Fruit fly (Drosophila melanogaster): ENCODE measurements around the gene CG9213.
A peak's percentile ranks its signal among the peaks of the same experiment; 100 is the strongest.

The CG9213 gene

DNA sequence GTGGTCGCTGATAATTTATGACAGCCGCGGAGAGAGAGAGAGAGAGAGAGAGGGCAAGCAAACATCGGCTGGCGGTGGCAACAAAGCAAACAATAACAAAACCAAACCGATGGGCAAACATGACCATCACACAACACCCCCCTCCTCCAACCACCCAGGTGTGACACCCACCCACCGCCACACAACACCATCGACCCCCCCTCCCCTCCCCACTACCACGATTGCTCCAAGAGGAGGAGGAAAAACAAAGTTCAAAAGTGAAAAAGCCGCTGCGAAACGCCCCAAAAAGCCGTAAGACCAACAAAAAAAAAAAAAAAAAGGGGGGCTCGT, 45.3 kb upstream of the CG9213 start:
- TF ChIP-seq Dfd (GFP tag; optimal IDR thresholded peaks at IDR 0.05) (peak; percentile 29), Sp1 (GFP tag; optimal IDR thresholded peaks at IDR 0.05) (no peak)

DNA sequence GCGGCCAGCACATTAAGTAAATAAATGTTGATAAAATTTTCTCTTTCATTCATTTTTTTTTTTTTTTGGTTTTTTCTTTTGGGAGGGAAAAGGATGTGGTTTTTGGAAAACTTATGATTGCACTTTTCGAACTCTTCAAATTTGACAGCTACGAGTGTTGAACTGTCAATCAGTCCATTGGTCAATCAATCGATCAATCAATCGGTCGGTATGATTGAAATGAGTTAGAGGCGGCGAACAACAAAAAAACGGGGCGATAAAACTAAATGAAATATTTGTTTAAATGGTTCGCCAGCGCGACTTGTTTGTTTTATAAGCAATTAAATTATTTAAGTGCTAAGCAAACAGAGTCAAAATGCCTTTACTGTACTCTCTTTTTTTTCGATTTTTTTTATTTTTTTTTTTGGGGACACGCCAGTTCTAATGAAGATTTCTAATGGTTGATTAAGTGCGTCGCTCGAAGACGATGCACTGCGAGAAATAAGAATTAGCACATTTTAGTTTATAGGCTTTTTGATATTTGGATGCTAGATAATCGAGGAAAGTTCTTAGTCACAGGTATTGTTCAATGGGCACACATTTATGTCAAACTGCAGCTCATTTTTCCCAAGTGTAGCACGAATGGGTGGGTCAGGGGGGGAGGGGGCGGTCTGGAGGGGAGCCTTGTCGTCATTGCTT, 44.8 kb upstream of the CG9213 start:
- TF ChIP-seq sv (GFP tag; optimal IDR thresholded peaks at IDR 0.05) = peak; percentile 5
- TF ChIP-seq CG32264 (GFP tag; optimal IDR thresholded peaks at IDR 0.05) = no peak
- TF ChIP-seq ey (GFP tag; optimal IDR thresholded peaks at IDR 0.05) = peak; percentile 44
- no peak for TF ChIP-seq Hr83 (GFP tag; optimal IDR thresholded peaks at IDR 0.05; ENCODE audit: poor library complexity, severe bottlenecking)
- TF ChIP-seq tai (GFP tag; optimal IDR thresholded peaks at IDR 0.05) = no peak
- TF ChIP-seq pan (optimal IDR thresholded peaks at IDR 0.05) = no peak
- TF ChIP-seq Sp1 (GFP tag; optimal IDR thresholded peaks at IDR 0.05) = peak; percentile 12
- TF ChIP-seq sage (GFP tag; optimal IDR thresholded peaks at IDR 0.05) = no peak
- no peak for TF ChIP-seq woc (GFP tag; optimal IDR thresholded peaks at IDR 0.05)
- no peak for TF ChIP-seq CG9705 (GFP tag; optimal IDR thresholded peaks at IDR 0.05)
- TF ChIP-seq dsf (GFP tag; optimal IDR thresholded peaks at IDR 0.05; ENCODE audit: borderline replicate concordance) = no peak
- no peak for TF ChIP-seq br (GFP tag; optimal IDR thresholded peaks at IDR 0.05)
- no peak for TF ChIP-seq jim (GFP tag; optimal IDR thresholded peaks at IDR 0.05)
- TF ChIP-seq brk (GFP tag; optimal IDR thresholded peaks at IDR 0.05) = no peak
- no peak for TF ChIP-seq Jra (GFP tag; optimal IDR thresholded peaks at IDR 0.05)
- peak; percentile 39 for TF ChIP-seq h (GFP tag; optimal IDR thresholded peaks at IDR 0.05)
- TF ChIP-seq Abd-B (GFP tag; optimal IDR thresholded peaks at IDR 0.05) = no peak
- TF ChIP-seq lola (GFP tag; optimal IDR thresholded peaks at IDR 0.05) = no peak
- TF ChIP-seq Hnf4 (GFP tag; optimal IDR thresholded peaks at IDR 0.05) = no peak
- TF ChIP-seq fru (GFP tag; optimal IDR thresholded peaks at IDR 0.05) = peak; percentile 0
- peak; percentile 26 for TF ChIP-seq HLH106 (tag; optimal IDR thresholded peaks at IDR 0.05)
- no peak for TF ChIP-seq Myc (optimal IDR thresholded peaks at IDR 0.05)
- TF ChIP-seq GATAd (GFP tag; optimal IDR thresholded peaks at IDR 0.05) = no peak
- TF ChIP-seq dl (GFP tag; optimal IDR thresholded peaks at IDR 0.05; ENCODE audit: insufficient read depth in 1 of 2, partially characterized antibody in 2 of 2) = no peak
- no peak for TF ChIP-seq Mio (GFP tag; optimal IDR thresholded peaks at IDR 0.05)
- TF ChIP-seq foxo (GFP tag; optimal IDR thresholded peaks at IDR 0.05) = peak in 1 of 2 experiments; percentile 53
- TF ChIP-seq CrebA (GFP tag; optimal IDR thresholded peaks at IDR 0.05; ENCODE audit: borderline replicate concordance) = no peak
- TF ChIP-seq rgr (GFP tag; optimal IDR thresholded peaks at IDR 0.05) = peak; percentile 25
- TF ChIP-seq dmrt93B (GFP tag; optimal IDR thresholded peaks at IDR 0.05) = peak; percentile 23
- no peak for TF ChIP-seq usp (GFP tag; optimal IDR thresholded peaks at IDR 0.05)
- TF ChIP-seq Rel (GFP tag; optimal IDR thresholded peaks at IDR 0.05) = no peak
- TF ChIP-seq Rel (tag; optimal IDR thresholded peaks at IDR 0.05) = no peak
- no peak for TF ChIP-seq Dfd (GFP tag; optimal IDR thresholded peaks at IDR 0.05)
- no peak for TF ChIP-seq Vsx2 (GFP tag; optimal IDR thresholded peaks at IDR 0.05; ENCODE audit: partially characterized antibody)
- peak; percentile 39 for TF ChIP-seq OdsH (GFP tag; optimal IDR thresholded peaks at IDR 0.05)
- TF ChIP-seq Hr78 (GFP tag; optimal IDR thresholded peaks at IDR 0.05) = no peak
- no peak for TF ChIP-seq psq (GFP tag; optimal IDR thresholded peaks at IDR 0.05)
- TF ChIP-seq Dif (GFP tag; optimal IDR thresholded peaks at IDR 0.05; ENCODE audit: partially characterized antibody) = no peak
- TF ChIP-seq N (GFP tag; optimal IDR thresholded peaks at IDR 0.05) = no peak

DNA sequence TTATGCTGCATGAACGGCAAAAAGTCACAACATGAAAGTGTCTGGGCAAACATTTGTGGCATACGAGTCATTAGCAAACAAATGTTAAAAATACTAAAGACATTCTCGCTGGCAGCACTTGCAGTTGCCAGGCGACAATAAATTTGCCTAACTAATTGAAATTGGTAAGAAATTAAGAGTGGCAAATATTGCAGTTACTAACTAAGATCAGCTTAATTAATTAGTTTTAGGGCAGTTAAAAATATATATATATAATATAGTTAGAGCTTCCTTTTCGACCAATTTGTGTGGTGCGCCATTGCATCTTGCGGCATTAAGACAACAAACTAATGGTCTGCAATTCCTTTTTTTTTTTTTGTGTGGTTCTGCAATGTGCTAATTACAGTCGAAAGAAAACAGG, 43.6 kb upstream of the CG9213 start:
- TF ChIP-seq fru (GFP tag; optimal IDR thresholded peaks at IDR 0.05) = no peak
- TF ChIP-seq Hnf4 (GFP tag; optimal IDR thresholded peaks at IDR 0.05) = peak; percentile 9
- peak; percentile 60 for TF ChIP-seq rgr (GFP tag; optimal IDR thresholded peaks at IDR 0.05)
- TF ChIP-seq dmrt93B (GFP tag; optimal IDR thresholded peaks at IDR 0.05) = no peak
- peak; percentile 19 for TF ChIP-seq Sp1 (GFP tag; optimal IDR thresholded peaks at IDR 0.05)
- TF ChIP-seq h (GFP tag; optimal IDR thresholded peaks at IDR 0.05) = peak; percentile 25
- TF ChIP-seq foxo (GFP tag; optimal IDR thresholded peaks at IDR 0.05) = peak in 1 of 2 experiments; percentile 37
- TF ChIP-seq psq (GFP tag; optimal IDR thresholded peaks at IDR 0.05) = peak; percentile 24
- peak; percentile 14 for TF ChIP-seq OdsH (GFP tag; optimal IDR thresholded peaks at IDR 0.05)
- peak; percentile 42 for TF ChIP-seq HLH106 (tag; optimal IDR thresholded peaks at IDR 0.05)
- TF ChIP-seq Hr78 (GFP tag; optimal IDR thresholded peaks at IDR 0.05) = no peak

Data from whole organism, wandering third instar larva.